Fruit fly (Drosophila melanogaster): ENCODE data around the gene CG11668.

Gene CG11668

dm6 chr3R:13015811-13016766, 22.1 kb upstream of the CG11668 start (continued):
- TF ChIP-seq CG32264 (GFP tag; optimal IDR thresholded peaks at IDR 0.05) = peak; percentile 9

dm6 chr3R:13017623-13018036, 20.5 kb upstream of the CG11668 start:
- TF ChIP-seq GATAd (GFP tag; optimal IDR thresholded peaks at IDR 0.05) = no peak
- no peak for TF ChIP-seq HLH106 (tag; optimal IDR thresholded peaks at IDR 0.05)
- no peak for TF ChIP-seq Rel (GFP tag; optimal IDR thresholded peaks at IDR 0.05)
- peak; percentile 93 for TF ChIP-seq Rel (tag; optimal IDR thresholded peaks at IDR 0.05)
- TF ChIP-seq Abd-B (GFP tag; optimal IDR thresholded peaks at IDR 0.05) = no peak
- no peak for TF ChIP-seq tai (GFP tag; optimal IDR thresholded peaks at IDR 0.05)
- TF ChIP-seq ey (GFP tag; optimal IDR thresholded peaks at IDR 0.05) = no peak
- TF ChIP-seq psq (GFP tag; optimal IDR thresholded peaks at IDR 0.05) = no peak
- peak; percentile 50 for TF ChIP-seq h (GFP tag; optimal IDR thresholded peaks at IDR 0.05)
- TF ChIP-seq dl (GFP tag; optimal IDR thresholded peaks at IDR 0.05; ENCODE audit: insufficient read depth in 1 of 2, partially characterized antibody in 2 of 2) = no peak
- TF ChIP-seq CG32264 (GFP tag; optimal IDR thresholded peaks at IDR 0.05) = no peak
- no peak for TF ChIP-seq CrebA (GFP tag; optimal IDR thresholded peaks at IDR 0.05; ENCODE audit: borderline replicate concordance)
- TF ChIP-seq Dif (GFP tag; optimal IDR thresholded peaks at IDR 0.05; ENCODE audit: partially characterized antibody) = no peak
- TF ChIP-seq sage (GFP tag; optimal IDR thresholded peaks at IDR 0.05) = no peak
- no peak for TF ChIP-seq Myc (optimal IDR thresholded peaks at IDR 0.05)
- no peak for TF ChIP-seq foxo (GFP tag; optimal IDR thresholded peaks at IDR 0.05)
- TF ChIP-seq sv (GFP tag; optimal IDR thresholded peaks at IDR 0.05) = no peak
- TF ChIP-seq rgr (GFP tag; optimal IDR thresholded peaks at IDR 0.05) = peak; percentile 59
- TF ChIP-seq usp (GFP tag; optimal IDR thresholded peaks at IDR 0.05) = no peak
- no peak for TF ChIP-seq br (GFP tag; optimal IDR thresholded peaks at IDR 0.05)
- no peak for TF ChIP-seq CG9705 (GFP tag; optimal IDR thresholded peaks at IDR 0.05)
- no peak for TF ChIP-seq brk (GFP tag; optimal IDR thresholded peaks at IDR 0.05)

- TF ChIP-seq Hr83 (GFP tag; optimal IDR thresholded peaks at IDR 0.05; ENCODE audit: poor library complexity, severe bottlenecking) (no peak), h (GFP tag; optimal IDR thresholded peaks at IDR 0.05) (peak; percentile 73), Rel (GFP tag; optimal IDR thresholded peaks at IDR 0.05) (no peak), Rel (tag; optimal IDR thresholded peaks at IDR 0.05) (peak; percentile 73)
These were observed 19.8 kb upstream of the CG11668 start for dm6 chr3R:13018284-13018900.

- TF ChIP-seq pan (optimal IDR thresholded peaks at IDR 0.05) (no peak), CG9705 (GFP tag; optimal IDR thresholded peaks at IDR 0.05) (no peak), Dif (GFP tag; optimal IDR thresholded peaks at IDR 0.05; ENCODE audit: partially characterized antibody) (no peak), Sp1 (GFP tag; optimal IDR thresholded peaks at IDR 0.05) (no peak), N (GFP tag; optimal IDR thresholded peaks at IDR 0.05) (no peak), OdsH (GFP tag; optimal IDR thresholded peaks at IDR 0.05) (no peak), Dfd (GFP tag; optimal IDR thresholded peaks at IDR 0.05) (no peak), usp (GFP tag; optimal IDR thresholded peaks at IDR 0.05) (no peak)
These were observed 19.2 kb upstream of the CG11668 start for dm6 chr3R:13018995-13019394.

dm6 chr3R:13030257-13031173, 7.7 kb upstream of the CG11668 start, which contains the start of the genes CG46281 and CG46280:
Gene CG46281 (minus strand): TSS chr3R:13030307.
Gene CG46280 (minus strand): TSS chr3R:13030659.
- TF ChIP-seq GATAd (GFP tag; optimal IDR thresholded peaks at IDR 0.05) = no peak
- no peak for TF ChIP-seq Hr83 (GFP tag; optimal IDR thresholded peaks at IDR 0.05; ENCODE audit: poor library complexity, severe bottlenecking)
- TF ChIP-seq woc (GFP tag; optimal IDR thresholded peaks at IDR 0.05) = peak; percentile 37
- peak; percentile 40 for TF ChIP-seq psq (GFP tag; optimal IDR thresholded peaks at IDR 0.05)
- TF ChIP-seq jim (GFP tag; optimal IDR thresholded peaks at IDR 0.05) = no peak
- TF ChIP-seq Myc (optimal IDR thresholded peaks at IDR 0.05) = peak; percentile 31
- TF ChIP-seq Dfd (GFP tag; optimal IDR thresholded peaks at IDR 0.05) = no peak
- no peak for TF ChIP-seq fru (GFP tag; optimal IDR thresholded peaks at IDR 0.05)
- TF ChIP-seq Sp1 (GFP tag; optimal IDR thresholded peaks at IDR 0.05) = no peak
- TF ChIP-seq dmrt93B (GFP tag; optimal IDR thresholded peaks at IDR 0.05) = no peak
- TF ChIP-seq CG9705 (GFP tag; optimal IDR thresholded peaks at IDR 0.05) = no peak
- TF ChIP-seq CrebA (GFP tag; optimal IDR thresholded peaks at IDR 0.05; ENCODE audit: borderline replicate concordance) = no peak
- no peak for TF ChIP-seq Abd-B (GFP tag; optimal IDR thresholded peaks at IDR 0.05)
- TF ChIP-seq pan (optimal IDR thresholded peaks at IDR 0.05) = no peak
- TF ChIP-seq CG32264 (GFP tag; optimal IDR thresholded peaks at IDR 0.05) = peak; percentile 2
- no peak for TF ChIP-seq br (GFP tag; optimal IDR thresholded peaks at IDR 0.05)
- TF ChIP-seq foxo (GFP tag; optimal IDR thresholded peaks at IDR 0.05) = no peak
- no peak for TF ChIP-seq Hr78 (GFP tag; optimal IDR thresholded peaks at IDR 0.05)
- no peak for TF ChIP-seq Mio (GFP tag; optimal IDR thresholded peaks at IDR 0.05)
- no peak for TF ChIP-seq usp (GFP tag; optimal IDR thresholded peaks at IDR 0.05)
- TF ChIP-seq HLH106 (tag; optimal IDR thresholded peaks at IDR 0.05) = no peak
- TF ChIP-seq sage (GFP tag; optimal IDR thresholded peaks at IDR 0.05) = peak; percentile 20
- no peak for TF ChIP-seq ey (GFP tag; optimal IDR thresholded peaks at IDR 0.05)
- TF ChIP-seq brk (GFP tag; optimal IDR thresholded peaks at IDR 0.05) = no peak
- peak; percentile 24 for TF ChIP-seq OdsH (GFP tag; optimal IDR thresholded peaks at IDR 0.05)
- TF ChIP-seq tai (GFP tag; optimal IDR thresholded peaks at IDR 0.05) = no peak

Measured in whole organism, wandering third instar larva.